Fruit fly (Drosophila melanogaster) whole organism, embryonic: ENCODE measurements around the gene Spn28Db.

Source experiments
- Aef1 ChIP-seq: fragments of 200-800 bp; sonication (Bioruptor generic); IDR thresholded peaks from 3 replicates; pipeline ENCODE4 v1.3.6; 2022; ENCODE audit warnings: missing biosample characterization, missing genetic modification characterization
- Awh ChIP-seq: fragments of 200-800 bp; sonication (Bioruptor generic); IDR thresholded peaks from 2 replicates; pipeline ENCODE4, ENCODE4 v1.3.6; 2022; ENCODE audit warnings: missing biosample characterization, missing genetic modification characterization
- BEAF-32 ChIP-seq: fragments of 200-800 bp; sonication (Bioruptor generic); optimal IDR thresholded peaks from 3 replicates; lab custom pipeline; 2017; ENCODE audit warnings: missing biosample characterization, missing genetic modification characterization, mild to moderate bottlenecking, moderate library complexity, missing genetic modification reagents
- Bgb ChIP-seq: fragments of 200-800 bp; sonication (Bioruptor generic); IDR thresholded peaks from 2 replicates; pipeline ENCODE4 v1.3.6; 2022; ENCODE audit warnings: missing biosample characterization, missing genetic modification characterization; ENCODE audit not compliant: partially characterized antibody
- CG10543 ChIP-seq: fragments of 200-800 bp; sonication (Bioruptor generic); optimal IDR thresholded peaks from 3 replicates; lab custom pipeline; 2017; ENCODE audit warnings: missing biosample characterization, mild to moderate bottlenecking, missing genetic modification characterization, moderate library complexity
- CG11560 ChIP-seq: fragments of 200-800 bp; sonication (Bioruptor generic); IDR thresholded peaks from 3 replicates; pipeline ENCODE4 v1.3.6; 2022; ENCODE audit warnings: missing biosample characterization, missing genetic modification characterization
- CG1233 ChIP-seq: fragments of 200-800 bp; sonication (Bioruptor generic); optimal IDR thresholded peaks from 4 replicates; lab custom pipeline; 2018; ENCODE audit warnings: missing biosample characterization, mild to moderate bottlenecking, missing genetic modification characterization
- CG16863 ChIP-seq: fragments of 200-800 bp; sonication (Bioruptor generic); optimal IDR thresholded peaks from 3 replicates; lab custom pipeline; 2016; ENCODE audit warnings: missing biosample characterization, missing genetic modification characterization
- CG18011 ChIP-seq: fragments of 200-800 bp; sonication (Bioruptor generic); optimal IDR thresholded peaks from 2 replicates; lab custom pipeline; 2017; ENCODE audit warnings: missing biosample characterization, missing genetic modification characterization, mild to moderate bottlenecking, moderate library complexity, missing genotype
- CG2875 ChIP-seq: fragments of 200-800 bp; sonication (Bioruptor generic); optimal IDR thresholded peaks from 2 replicates; lab custom pipeline; 2017; ENCODE audit warnings: missing biosample characterization, mild to moderate bottlenecking, missing genetic modification characterization, missing genetic modification reagents
- CG30403 ChIP-seq: fragments of 200-800 bp; sonication (Bioruptor generic); optimal IDR thresholded peaks from 3 replicates; lab custom pipeline; 2016; ENCODE audit warnings: missing biosample characterization, missing genetic modification characterization
- CG3281 ChIP-seq: fragments of 200-800 bp; sonication (Bioruptor generic); optimal IDR thresholded peaks from 3 replicates; lab custom pipeline; 2017; ENCODE audit warnings: missing biosample characterization, mild to moderate bottlenecking, missing genetic modification characterization
- CG33213 ChIP-seq: fragments of 200-800 bp; sonication (Bioruptor generic); optimal IDR thresholded peaks from 3 replicates; lab custom pipeline; 2016; ENCODE audit warnings: missing biosample characterization, missing genetic modification characterization
- CG42726 ChIP-seq: fragments of 200-800 bp; sonication (Bioruptor generic); IDR thresholded peaks from 2 replicates; pipeline ENCODE4 v1.3.6; 2022; ENCODE audit warnings: missing biosample characterization, missing genetic modification characterization; ENCODE audit not compliant: partially characterized antibody
- CG4404 ChIP-seq: fragments of 200-800 bp; sonication (Bioruptor generic); IDR thresholded peaks from 2 replicates; pipeline ENCODE4 v1.3.6; 2022; ENCODE audit warnings: missing biosample characterization, missing genetic modification characterization
- CG4730 ChIP-seq: fragments of 200-800 bp; sonication (Bioruptor generic); IDR thresholded peaks from 2 replicates; pipeline ENCODE4 v1.3.6; 2022; ENCODE audit warnings: missing biosample characterization, missing genetic modification characterization
- CG4820 ChIP-seq: fragments of 200-800 bp; sonication (Bioruptor generic); optimal IDR thresholded peaks from 3 replicates; lab custom pipeline; 2016; ENCODE audit warnings: missing biosample characterization, missing genetic modification characterization
- CG6254 ChIP-seq: fragments of 200-800 bp; sonication (Bioruptor generic); optimal IDR thresholded peaks from 3 replicates; lab custom pipeline; 2017; ENCODE audit warnings: mild to moderate bottlenecking, missing biosample characterization, missing genetic modification reagents, missing genetic modification characterization
- CG6272 ChIP-seq: fragments of 200-800 bp; sonication (Bioruptor generic); IDR thresholded peaks from 2 replicates; pipeline ENCODE4 v1.3.6; 2022; ENCODE audit warnings: missing biosample characterization, missing genetic modification characterization
- CG8089 ChIP-seq: fragments of 200-800 bp; sonication (Bioruptor generic); optimal IDR thresholded peaks from 3 replicates; lab custom pipeline; 2016; ENCODE audit warnings: missing biosample characterization, missing genetic modification characterization
- CG8290 ChIP-seq, 3 experiments: fragments of 200-800 bp; sonication (Bioruptor generic); optimal IDR thresholded peaks; 2 replicates each; lab custom pipeline; 2016 to 2019; ENCODE audit warnings: missing biosample characterization in 3 of 3, missing genetic modification characterization in 3 of 3, mild to moderate bottlenecking in 2 of 3, moderate library complexity in 1 of 3
- CG9797 ChIP-seq: fragments of 200-800 bp; sonication (Bioruptor generic); optimal IDR thresholded peaks from 3 replicates; lab custom pipeline; 2018; ENCODE audit warnings: missing biosample characterization, mild to moderate bottlenecking, missing genetic modification characterization
- CrebB ChIP-seq: fragments of 200-800 bp; sonication (Bioruptor generic); optimal IDR thresholded peaks from 3 replicates; lab custom pipeline; 2018; ENCODE audit warnings: missing biosample characterization, mild to moderate bottlenecking, missing genetic modification characterization
- Eip74EF ChIP-seq, 2 experiments: fragments of 200-800 bp in 1 of 2; fragments of >200 bp in 1 of 2; sonication (Bioruptor generic) in 1 of 2; optimal IDR thresholded peaks; 2 replicates each; lab custom pipeline; 2017 to 2019; ENCODE audit warnings: missing biosample characterization in 2 of 2, missing genetic modification characterization in 2 of 2, mild to moderate bottlenecking in 1 of 2, moderate library complexity in 1 of 2
- GATAe ChIP-seq: fragments of 200-800 bp; sonication (Bioruptor generic); conservative IDR thresholded peaks from 2 replicates; pipeline ENCODE4 v1.3.6; 2022; ENCODE audit warnings: missing biosample characterization, missing genetic modification characterization
- H15 ChIP-seq: fragments of 200-800 bp; sonication (Bioruptor generic); IDR thresholded peaks from 3 replicates; pipeline ENCODE4 v1.3.6; 2022; ENCODE audit warnings: missing biosample characterization, missing genetic modification characterization
- HLH4C ChIP-seq: fragments of 200-800 bp; sonication (Bioruptor generic); IDR thresholded peaks from 3 replicates; pipeline ENCODE4 v1.3.6; 2022; ENCODE audit warnings: missing biosample characterization, missing genetic modification characterization; ENCODE audit not compliant: partially characterized antibody
- Hand ChIP-seq: fragments of 200-800 bp; sonication (Bioruptor generic); optimal IDR thresholded peaks from 2 replicates; lab custom pipeline; 2017; ENCODE audit warnings: mild to moderate bottlenecking, missing biosample characterization, missing genetic modification reagents, missing genetic modification characterization
- Jarid2 ChIP-seq: fragments of 200-800 bp; sonication (Bioruptor generic); optimal IDR thresholded peaks from 3 replicates; lab custom pipeline; 2017; ENCODE audit warnings: mild to moderate bottlenecking, missing biosample characterization, missing genetic modification reagents, missing genetic modification characterization
- Lhr ChIP-seq: fragments of 200-800 bp; sonication (Bioruptor generic); optimal IDR thresholded peaks from 3 replicates; lab custom pipeline; 2017; ENCODE audit warnings: mild to moderate bottlenecking, missing biosample characterization, missing genetic modification reagents, missing genetic modification characterization
- Lpt ChIP-seq: fragments of >200 bp; optimal IDR thresholded peaks from 2 replicates; lab custom pipeline; 2018; ENCODE audit warnings: missing biosample characterization, missing genetic modification characterization
- MESR4 ChIP-seq: fragments of 200-800 bp; sonication (Bioruptor generic); optimal IDR thresholded peaks from 2 replicates; lab custom pipeline; 2018; ENCODE audit warnings: missing biosample characterization, mild to moderate bottlenecking, missing genetic modification characterization, moderate library complexity
- Mes4 ChIP-seq: fragments of 200-800 bp; sonication (Bioruptor generic); optimal IDR thresholded peaks from 2 replicates; lab custom pipeline; 2016; ENCODE audit warnings: missing biosample characterization, missing genetic modification characterization
- Nf-YA ChIP-seq: fragments of 200-800 bp; sonication (Bioruptor generic); IDR thresholded peaks from 2 replicates; pipeline ENCODE4 v1.3.6; 2022; ENCODE audit warnings: missing biosample characterization, missing genetic modification characterization
- ac ChIP-seq: fragments of 200-800 bp; sonication (Bioruptor generic); optimal IDR thresholded peaks from 3 replicates; lab custom pipeline; 2017; ENCODE audit warnings: missing biosample characterization, mild to moderate bottlenecking, missing genetic modification characterization
- az2 ChIP-seq: fragments of 200-800 bp; sonication (Bioruptor generic); optimal IDR thresholded peaks from 3 replicates; lab custom pipeline; 2016; ENCODE audit warnings: missing biosample characterization, missing genetic modification characterization
- cg ChIP-seq: fragments of 200-800 bp; sonication (Bioruptor generic); optimal IDR thresholded peaks from 3 replicates; lab custom pipeline; 2019; ENCODE audit warnings: missing biosample characterization, mild to moderate bottlenecking, missing genetic modification characterization, moderate library complexity
- chm ChIP-seq: fragments of 200-800 bp; sonication (Bioruptor generic); IDR thresholded peaks from 2 replicates; pipeline ENCODE4 v1.3.6; 2022; ENCODE audit warnings: missing biosample characterization, missing genetic modification characterization
- crp ChIP-seq, 2 experiments: fragments of 200-800 bp; sonication (Bioruptor generic); optimal IDR thresholded peaks; 2 replicates in 1 of 2; 3 replicates in 1 of 2; lab custom pipeline; 2017; ENCODE audit warnings: missing biosample characterization in 2 of 2, missing genetic modification characterization in 2 of 2, mild to moderate bottlenecking in 1 of 2, moderate library complexity in 1 of 2
- danr ChIP-seq: fragments of 200-800 bp; sonication (Bioruptor generic); IDR thresholded peaks from 2 replicates; pipeline ENCODE4 v1.3.6; 2022; ENCODE audit warnings: missing biosample characterization, missing genetic modification characterization
- esg ChIP-seq: fragments of 200-800 bp; sonication (Bioruptor generic); conservative IDR thresholded peaks from 2 replicates; pipeline ENCODE4 v1.3.6; 2022; ENCODE audit warnings: missing biosample characterization, missing genetic modification characterization
- gce ChIP-seq: fragments of 200-800 bp; sonication (Bioruptor generic); IDR thresholded peaks from 3 replicates; pipeline ENCODE4 v1.3.6; 2022; ENCODE audit warnings: missing biosample characterization, missing genetic modification characterization
- gsb ChIP-seq: fragments of 200-800 bp; sonication (Bioruptor generic); IDR thresholded peaks from 2 replicates; pipeline ENCODE4 v1.3.6; 2022; ENCODE audit warnings: missing biosample characterization, missing genetic modification characterization
- her ChIP-seq: fragments of 200-800 bp; sonication (Bioruptor generic); optimal IDR thresholded peaks from 2 replicates; lab custom pipeline; 2016; ENCODE audit warnings: missing biosample characterization, missing genetic modification characterization
- insv ChIP-seq, 2 experiments: fragments of 200-800 bp; sonication (Bioruptor generic); optimal IDR thresholded peaks; 3 replicates each; lab custom pipeline; 2016 to 2018; ENCODE audit warnings: missing biosample characterization in 2 of 2, missing genetic modification characterization in 2 of 2
- pzg ChIP-seq: fragments of 200-800 bp; sonication (Bioruptor generic); optimal IDR thresholded peaks from 3 replicates; lab custom pipeline; 2018; ENCODE audit warnings: missing biosample characterization, mild to moderate bottlenecking, missing genetic modification characterization, moderate library complexity
- repo ChIP-seq: fragments of 200-800 bp; sonication (Bioruptor generic); optimal IDR thresholded peaks from 2 replicates; lab custom pipeline; 2016; ENCODE audit warnings: missing biosample characterization, missing genetic modification characterization
- sug ChIP-seq: fragments of 200-800 bp; optimal IDR thresholded peaks from 2 replicates; lab custom pipeline; 2019; ENCODE audit warnings: missing biosample characterization, mild to moderate bottlenecking, missing genetic modification characterization, moderate library complexity
- unc-4 ChIP-seq: fragments of 200-800 bp; sonication (Bioruptor generic); IDR thresholded peaks from 2 replicates; pipeline ENCODE4 v1.3.6; 2022; ENCODE audit warnings: missing biosample characterization, missing genetic modification characterization; ENCODE audit not compliant: partially characterized antibody
- zen2 ChIP-seq: fragments of 200-800 bp; sonication (Bioruptor generic); IDR thresholded peaks from 3 replicates; pipeline ENCODE4 v1.3.6; 2022; ENCODE audit warnings: missing biosample characterization, missing genetic modification characterization; ENCODE audit not compliant: partially characterized antibody

The Spn28Db gene

DNA sequence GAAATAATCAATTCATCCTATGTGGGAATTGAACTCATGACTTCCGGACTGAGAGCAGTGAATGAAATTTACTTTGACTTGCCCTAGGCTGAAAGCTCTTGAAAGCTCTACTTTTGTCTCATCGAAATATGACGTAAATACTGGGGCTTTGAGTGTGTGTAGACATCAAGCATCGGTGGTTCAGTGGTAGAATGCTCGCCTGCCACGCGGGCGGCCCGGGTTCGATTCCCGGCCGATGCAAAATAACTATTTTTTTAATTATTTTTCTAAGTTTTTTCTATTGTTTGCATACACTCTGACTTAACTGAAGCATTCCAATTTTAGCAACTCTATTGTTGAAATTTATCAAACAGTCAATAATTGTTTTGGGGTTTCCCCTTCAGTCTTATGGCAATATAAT, 17.8 kb downstream of the Spn28Db start (continued):
- TF ChIP-seq repo (GFP tag; lab: Kevin White, UChicago) (no peak), CG9797 (no peak), Jarid2 (GFP tag; lab: Kevin White, UChicago) (no peak), her (GFP tag; lab: Kevin White, UChicago) (no peak), CG4730 (GFP tag; lab: Robert Waterston, UW) (no peak), Lpt (no peak), Nf-YA (GFP tag; lab: Robert Waterston, UW) (no peak), CG3281 (GFP tag; lab: Kevin White, UChicago) (no peak), chm (no peak; the same call in 1 of the 2 replicates), CG2875 (GFP tag; lab: Kevin White, UChicago) (no peak), CG42726 (peak; percentile 87), CG1233 (no peak), sug (tag; lab: Kevin White, UChicago) (no peak), Bgb (GFP tag; lab: Robert Waterston, UW) (peak; percentile 88), CG16863 (GFP tag; lab: Kevin White, UChicago) (no peak), Hand (GFP tag; lab: Kevin White, UChicago) (no peak), az2 (GFP tag; lab: Kevin White, UChicago) (no peak), CG8089 (GFP tag; lab: Kevin White, UChicago) (no peak), CG11560 (tag; lab: Robert Waterston, UW) (no peak), CG33213 (GFP tag; lab: Kevin White, UChicago) (no peak), HLH4C (GFP tag; lab: Robert Waterston, UW) (peak; percentile 76), MESR4 (GFP tag; lab: Kevin White, UChicago) (no peak), unc-4 (peak; percentile 59), CrebB (tag; lab: Kevin White, UChicago) (no peak), CG6272 (GFP tag; lab: Robert Waterston, UW) (no peak), CG18011 (GFP tag; lab: Kevin White, UChicago) (no peak), crp (GFP tag; optimal IDR thresholded peaks at IDR 0.05; lab: Kevin White, UChicago) (no peak), CG4820 (GFP tag; lab: Kevin White, UChicago) (no peak), esg (GFP tag; lab: Robert Waterston, UW) (no peak), Mes4 (GFP tag; lab: Kevin White, UChicago) (no peak), danr (GFP tag; lab: Robert Waterston, UW) (no peak), Aef1 (GFP tag; lab: Robert Waterston, UW) (no peak), Lhr (no peak), BEAF-32 (no peak), pzg (GFP tag; lab: Kevin White, UChicago) (no peak), CG8290 (GFP tag; optimal IDR thresholded peaks at IDR 0.05; lab: Kevin White, UChicago) (no peak), CG8290 (tag; optimal IDR thresholded peaks at IDR 0.05; lab: Kevin White, UChicago) (no peak), gce (no peak), zen2 (GFP tag; lab: Robert Waterston, UW) (peak; percentile 78), CG6254 (no peak), GATAe (GFP tag; lab: Robert Waterston, UW) (no peak), cg (no peak), CG10543 (GFP tag; lab: Kevin White, UChicago) (no peak), CG4404 (GFP tag; lab: Robert Waterston, UW) (no peak), ac (GFP tag; lab: Kevin White, UChicago) (no peak), Eip74EF (GFP tag; optimal IDR thresholded peaks at IDR 0.05; lab: Kevin White, UChicago) (no peak), Awh (GFP tag; lab: Robert Waterston, UW) (no peak), insv (GFP tag; optimal IDR thresholded peaks at IDR 0.05; lab: Kevin White, UChicago) (no peak), gsb (no peak), H15 (GFP tag; lab: Robert Waterston, UW) (no peak), CG30403 (GFP tag; lab: Kevin White, UChicago) (no peak)
